Fruit fly (Drosophila melanogaster): Measurements from ENCODE around the gene CG43232.

The CG43232 gene

dm6 chr2L:6939698-6940097 is 7.8 kb downstream of the CG43232 start:
- TF ChIP-seq Sin3A (optimal IDR thresholded peaks at IDR 0.05) (no peak), psq (optimal IDR thresholded peaks at IDR 0.05) (no peak), Myc (optimal IDR thresholded peaks at IDR 0.05) (no peak), insv (optimal IDR thresholded peaks at IDR 0.05) (no peak), ttk (optimal IDR thresholded peaks at IDR 0.05) (no peak), h (optimal IDR thresholded peaks at IDR 0.05) (no peak)

DNA sequence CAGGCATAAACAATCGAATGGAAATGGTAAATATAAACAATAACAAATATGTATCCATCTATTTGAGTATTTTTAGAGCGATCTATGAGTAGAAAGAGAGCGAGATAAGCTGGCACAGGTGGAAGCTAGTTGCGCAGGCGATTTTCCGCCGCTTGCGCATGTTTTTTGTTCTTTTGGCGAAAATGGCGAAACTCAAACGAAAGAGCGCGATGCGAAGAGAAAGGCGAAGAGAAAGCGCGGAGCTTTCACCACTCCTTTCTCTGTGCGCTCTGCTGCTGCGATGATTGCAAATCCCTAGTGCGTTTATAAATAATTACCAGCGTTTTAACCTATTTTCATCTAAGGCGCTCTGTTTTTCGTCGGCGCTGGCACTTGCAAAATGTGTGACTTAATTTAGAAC is 9.8 kb downstream of the CG43232 start:
- TF ChIP-seq Myc (optimal IDR thresholded peaks at IDR 0.05) (no peak), h (optimal IDR thresholded peaks at IDR 0.05) (no peak), Sin3A (optimal IDR thresholded peaks at IDR 0.05) (no peak), ttk (optimal IDR thresholded peaks at IDR 0.05) (no peak)

DNA sequence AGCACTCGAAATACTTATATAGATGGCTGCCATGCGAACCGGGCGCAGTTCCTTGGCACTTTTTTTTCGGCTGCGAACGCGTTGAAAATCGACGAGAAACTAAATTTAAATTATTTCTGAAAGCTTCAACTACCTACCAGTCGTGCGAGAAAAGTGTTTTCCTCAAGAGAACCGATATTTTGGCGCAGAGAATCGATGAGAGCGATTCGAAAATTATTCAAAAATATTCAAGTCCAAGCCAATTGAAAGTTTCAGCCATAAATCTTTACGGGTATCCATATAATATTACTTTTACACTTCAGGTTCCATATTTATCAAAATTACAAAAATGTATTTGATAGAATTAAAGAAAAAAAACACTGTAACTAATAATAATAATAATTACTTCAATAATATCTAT is 10.8 kb downstream of the CG43232 start, which contains the start of gene CG18304:
CG18304 (minus strand) TSS at position 101 of the 400 bp plus-strand sequence.
- TF ChIP-seq insv (optimal IDR thresholded peaks at IDR 0.05), result no peak
- no peak for TF ChIP-seq Myc (optimal IDR thresholded peaks at IDR 0.05)
- TF ChIP-seq Sin3A (optimal IDR thresholded peaks at IDR 0.05), result no peak
- no peak for TF ChIP-seq psq (optimal IDR thresholded peaks at IDR 0.05)
- no peak for TF ChIP-seq ttk (optimal IDR thresholded peaks at IDR 0.05)
- no peak for TF ChIP-seq h (optimal IDR thresholded peaks at IDR 0.05)

dm6 chr2L:6945088-6945487 is 13.2 kb downstream of the CG43232 start, which contains the start of gene Fgop2:
Fgop2 (minus strand) TSS chr2L:6945289.
- TF ChIP-seq h (optimal IDR thresholded peaks at IDR 0.05) (no peak), ttk (optimal IDR thresholded peaks at IDR 0.05) (no peak), Sin3A (optimal IDR thresholded peaks at IDR 0.05) (no peak), psq (optimal IDR thresholded peaks at IDR 0.05) (no peak)

dm6 chr2L:6948540-6948942 is 16.6 kb downstream of the CG43232 start, which contains the start of gene ihog:
ihog (minus strand) TSS chr2L:6948808.
- no peak for TF ChIP-seq insv (optimal IDR thresholded peaks at IDR 0.05)
- no peak for TF ChIP-seq ttk (optimal IDR thresholded peaks at IDR 0.05)
- TF ChIP-seq h (optimal IDR thresholded peaks at IDR 0.05), result no peak
- no peak for TF ChIP-seq Myc (optimal IDR thresholded peaks at IDR 0.05)
- TF ChIP-seq psq (optimal IDR thresholded peaks at IDR 0.05), result no peak
- TF ChIP-seq Sin3A (optimal IDR thresholded peaks at IDR 0.05), result no peak

DNA sequence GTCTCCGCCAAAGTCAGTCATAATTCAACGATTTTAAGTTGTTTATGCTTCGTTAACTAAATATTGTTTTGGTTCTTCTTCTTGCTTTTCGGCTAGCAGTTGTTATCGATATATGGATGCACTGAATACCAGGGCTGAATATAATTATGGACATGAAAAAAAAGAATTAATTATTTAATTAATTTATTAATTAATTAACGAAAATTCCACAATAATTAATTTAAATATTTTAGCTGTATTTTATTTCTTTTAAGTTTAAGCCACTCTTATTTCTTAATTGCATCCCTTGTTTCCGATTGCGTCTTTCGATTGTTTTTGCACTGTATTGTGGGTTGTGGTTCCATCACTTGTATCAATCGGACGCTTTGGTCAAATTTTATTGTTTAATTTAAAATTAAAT is 18.2 kb downstream of the CG43232 start, which contains the start of the genes Gas41 and SA1:
Gas41 (minus strand) TSS at position 112 of the 400 bp plus-strand sequence.
SA1 (plus strand) TSS at position 326 of the 400 bp plus-strand sequence.
- TF ChIP-seq ttk (optimal IDR thresholded peaks at IDR 0.05) (no peak), psq (optimal IDR thresholded peaks at IDR 0.05) (no peak), Myc (optimal IDR thresholded peaks at IDR 0.05) (no peak), h (optimal IDR thresholded peaks at IDR 0.05) (no peak), insv (optimal IDR thresholded peaks at IDR 0.05) (no peak), Sin3A (optimal IDR thresholded peaks at IDR 0.05) (no peak)

DNA sequence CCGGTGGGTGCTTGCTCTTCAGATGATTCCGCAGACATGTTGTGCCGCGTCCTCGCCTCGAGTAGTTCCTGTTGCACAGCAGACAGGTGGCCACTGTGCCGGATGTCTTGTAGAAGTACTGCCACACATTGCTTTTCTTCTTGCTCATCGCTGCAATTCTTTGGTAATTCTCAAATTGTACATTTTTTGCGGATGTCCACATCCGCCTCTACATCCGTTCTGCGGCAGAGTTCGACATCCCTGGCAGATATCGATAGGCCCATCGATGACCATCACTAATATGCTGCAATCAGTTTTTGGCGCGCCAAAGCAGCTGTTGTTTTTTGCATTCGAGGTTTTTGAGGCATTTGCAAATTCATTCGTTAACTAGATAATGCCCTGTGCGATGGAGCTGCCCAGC is 24.8 kb downstream of the CG43232 start, which contains the start of the genes CG13775 and CG3430:
CG13775 (minus strand) TSS at position 226 of the 400 bp plus-strand sequence.
CG3430 (plus strand) TSS at position 284 of the 400 bp plus-strand sequence.
- TF ChIP-seq ttk (optimal IDR thresholded peaks at IDR 0.05), result no peak
- TF ChIP-seq h (optimal IDR thresholded peaks at IDR 0.05), result no peak
- no peak for TF ChIP-seq insv (optimal IDR thresholded peaks at IDR 0.05)
- no peak for TF ChIP-seq Sin3A (optimal IDR thresholded peaks at IDR 0.05)
- TF ChIP-seq Myc (optimal IDR thresholded peaks at IDR 0.05), result no peak
- no peak for TF ChIP-seq psq (optimal IDR thresholded peaks at IDR 0.05)

DNA sequence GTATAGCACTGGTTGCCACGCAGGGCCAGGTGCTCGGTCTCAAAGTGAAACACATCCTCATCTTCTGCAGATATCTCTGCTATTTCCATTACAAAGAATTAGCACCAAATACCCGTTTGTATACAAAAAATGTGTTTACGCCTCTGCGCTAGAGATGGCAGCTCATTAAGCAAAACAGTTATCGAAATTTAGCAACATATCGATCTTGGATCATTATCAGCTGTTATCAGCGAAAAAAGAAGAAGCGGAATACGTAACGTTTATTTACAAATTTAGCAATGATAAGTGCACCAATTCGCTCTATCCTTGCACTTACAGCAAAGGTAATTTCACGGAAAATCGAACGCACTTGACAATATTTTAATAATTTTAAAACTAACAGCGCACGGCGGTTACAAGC is 28.2 kb downstream of the CG43232 start, which contains the start of the genes Atac1 and Hmgcl:
Atac1 (minus strand) TSS at position 164 of the 400 bp plus-strand sequence.
Hmgcl (plus strand) TSS at position 213 of the 400 bp plus-strand sequence.
- TF ChIP-seq h (optimal IDR thresholded peaks at IDR 0.05) (no peak), insv (optimal IDR thresholded peaks at IDR 0.05) (no peak), Myc (optimal IDR thresholded peaks at IDR 0.05) (no peak), ttk (optimal IDR thresholded peaks at IDR 0.05) (no peak), psq (optimal IDR thresholded peaks at IDR 0.05) (no peak), Sin3A (optimal IDR thresholded peaks at IDR 0.05) (no peak)

DNA sequence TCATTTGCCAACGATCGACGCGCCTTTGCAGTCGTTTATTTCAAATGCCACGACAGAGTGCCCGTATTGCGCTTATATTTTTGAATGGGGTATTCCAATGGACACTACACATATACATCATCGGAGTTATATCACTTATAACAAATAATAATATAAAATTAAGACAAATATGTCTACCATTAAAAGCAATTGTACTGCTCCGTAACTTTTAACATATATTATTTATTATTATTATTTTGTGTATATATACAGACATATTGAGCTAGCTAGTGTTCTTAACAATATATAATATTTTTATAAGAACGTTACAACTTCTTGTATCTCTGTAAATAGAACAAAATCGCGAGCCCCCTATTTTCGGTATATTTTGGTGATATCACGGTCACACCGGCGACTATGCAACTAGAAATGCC is 32.1 kb downstream of the CG43232 start, which contains the start of the genes sip2 and Coprox:
sip2 (minus strand) TSS at position 53 of the 413 bp plus-strand sequence.
Coprox (plus strand) TSS at position 400 of the 413 bp plus-strand sequence.
- TF ChIP-seq psq (optimal IDR thresholded peaks at IDR 0.05) (no peak), Sin3A (optimal IDR thresholded peaks at IDR 0.05) (no peak), Myc (optimal IDR thresholded peaks at IDR 0.05) (no peak), h (optimal IDR thresholded peaks at IDR 0.05) (no peak), ttk (optimal IDR thresholded peaks at IDR 0.05) (no peak), insv (optimal IDR thresholded peaks at IDR 0.05) (no peak)

DNA sequence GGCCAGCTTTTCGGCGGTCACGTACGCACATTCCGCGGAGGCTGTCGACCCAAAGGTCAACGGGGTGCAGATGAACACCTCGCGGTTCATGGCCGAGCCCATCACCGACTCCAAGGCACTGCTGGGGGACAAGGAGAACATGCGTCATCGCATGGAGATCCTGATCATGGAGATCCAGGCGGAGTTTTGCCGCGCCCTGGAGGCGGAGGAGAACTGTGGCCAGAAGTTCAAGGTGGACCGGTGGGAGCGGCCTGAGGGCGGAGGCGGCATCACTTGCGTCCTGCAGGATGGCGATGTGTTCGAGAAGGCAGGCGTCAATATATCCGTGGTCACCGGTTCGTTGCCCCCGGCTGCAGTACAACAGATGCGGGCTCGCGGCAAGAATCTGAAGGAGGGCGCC is 32.7 kb downstream of the CG43232 start:
- no peak for TF ChIP-seq h (optimal IDR thresholded peaks at IDR 0.05)
- TF ChIP-seq ttk (optimal IDR thresholded peaks at IDR 0.05), result peak; percentile 17

DNA sequence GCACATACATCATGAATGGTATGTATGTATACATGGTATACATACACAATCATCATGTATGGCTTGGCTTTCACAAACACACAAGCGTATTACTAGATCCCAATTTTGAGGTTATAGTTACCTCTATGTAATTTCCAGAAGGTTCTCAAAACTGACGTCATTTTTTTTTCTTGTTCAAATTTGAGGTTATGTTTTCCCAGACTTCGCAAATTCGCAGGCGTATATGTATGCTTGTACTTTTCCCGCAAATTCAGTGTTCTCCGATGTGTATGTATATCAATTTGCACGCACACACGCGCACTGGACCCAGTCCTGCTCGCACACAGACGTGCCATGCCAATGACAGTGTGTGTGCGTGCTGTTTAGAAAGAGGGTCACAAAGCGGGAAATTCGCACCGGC is 34.4 kb downstream of the CG43232 start:
- no peak for TF ChIP-seq insv (optimal IDR thresholded peaks at IDR 0.05)
- TF ChIP-seq Sin3A (optimal IDR thresholded peaks at IDR 0.05), result no peak
- no peak for TF ChIP-seq psq (optimal IDR thresholded peaks at IDR 0.05)
- TF ChIP-seq Myc (optimal IDR thresholded peaks at IDR 0.05), result no peak
- TF ChIP-seq h (optimal IDR thresholded peaks at IDR 0.05), result no peak
- no peak for TF ChIP-seq ttk (optimal IDR thresholded peaks at IDR 0.05)

DNA sequence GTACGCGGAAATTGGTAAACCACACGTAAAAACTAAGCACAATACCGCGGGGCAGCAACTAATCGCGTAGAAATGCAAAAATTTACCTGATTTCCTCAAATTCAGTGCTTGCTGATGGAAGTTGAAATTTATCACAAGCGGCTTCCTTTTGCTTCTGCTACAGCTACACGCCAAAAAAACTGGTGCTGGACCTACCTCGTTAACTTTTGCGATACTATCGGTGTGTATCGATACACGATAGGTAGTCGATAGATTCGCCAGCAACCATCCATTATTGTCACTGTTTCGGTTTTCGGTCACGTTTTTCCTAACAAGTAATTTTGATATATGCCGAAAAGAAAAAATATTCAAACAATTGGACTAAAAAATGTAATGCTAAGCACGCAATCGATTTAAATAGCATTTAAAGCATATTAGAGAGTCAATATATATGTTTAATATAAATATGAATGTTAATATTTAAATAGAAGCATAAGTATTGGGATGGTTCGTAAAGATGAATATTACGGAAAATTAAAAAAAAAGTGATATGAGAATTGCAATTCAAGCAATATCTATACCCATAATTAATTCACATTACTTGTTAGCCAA is 35.6 kb downstream of the CG43232 start, which contains the start of gene Sumo:
Sumo (minus strand) TSS at position 223 of the 591 bp plus-strand sequence.
- no peak for TF ChIP-seq h (optimal IDR thresholded peaks at IDR 0.05)
- TF ChIP-seq insv (optimal IDR thresholded peaks at IDR 0.05), result no peak
- TF ChIP-seq Myc (optimal IDR thresholded peaks at IDR 0.05), result no peak
- no peak for TF ChIP-seq psq (optimal IDR thresholded peaks at IDR 0.05)
- TF ChIP-seq Sin3A (optimal IDR thresholded peaks at IDR 0.05), result no peak
- TF ChIP-seq ttk (optimal IDR thresholded peaks at IDR 0.05), result no peak
